Fruit fly (Drosophila melanogaster): ENCODE results near the gene Pus10.

Pus10 gene

dm6 chr2L:166115-167069 is 11.3 kb upstream of the Pus10 start (continued):
- TF ChIP-seq CG10669 (GFP tag; optimal IDR thresholded peaks at IDR 0.05): peak; percentile 90
- peak; percentile 88 for TF ChIP-seq fd85E (GFP tag; optimal IDR thresholded peaks at IDR 0.05)
- TF ChIP-seq ss (GFP tag; optimal IDR thresholded peaks at IDR 0.05): peak; percentile 98 to 99
- peak; percentile 43 for TF ChIP-seq Ets21C (GFP tag; optimal IDR thresholded peaks at IDR 0.05)
- no peak for TF ChIP-seq CG11902 (GFP tag; optimal IDR thresholded peaks at IDR 0.05)
- peak; percentile 89 for TF ChIP-seq CG7368 (GFP tag; optimal IDR thresholded peaks at IDR 0.05)
- TF ChIP-seq Hr38 (GFP tag; optimal IDR thresholded peaks at IDR 0.05): peak; percentile 88
- peak; percentile 80 for TF ChIP-seq Hr4 (GFP tag; optimal IDR thresholded peaks at IDR 0.05)
- TF ChIP-seq Sox14 (GFP tag; optimal IDR thresholded peaks at IDR 0.05): peak; percentile 84
- peak; percentile 82 for TF ChIP-seq CG6792 (GFP tag; optimal IDR thresholded peaks at IDR 0.05)
- peak; percentile 52 for TF ChIP-seq lz (GFP tag; optimal IDR thresholded peaks at IDR 0.05)
- peak; percentile 95 for TF ChIP-seq spab (GFP tag; optimal IDR thresholded peaks at IDR 0.05)
- peak; percentile 69 for TF ChIP-seq Met (GFP tag; optimal IDR thresholded peaks at IDR 0.05)
- peak; percentile 98 for TF ChIP-seq CG9139 (GFP tag; optimal IDR thresholded peaks at IDR 0.05)
- TF ChIP-seq CG31627 (GFP tag; optimal IDR thresholded peaks at IDR 0.05): no peak
- peak; percentile 85 for TF ChIP-seq CG3919 (GFP tag; optimal IDR thresholded peaks at IDR 0.05)
- no peak for TF ChIP-seq eg (GFP tag; IDR thresholded peaks at IDR 0.05)
- peak; percentile 66 for TF ChIP-seq Blimp-1 (GFP tag; optimal IDR thresholded peaks at IDR 0.05)
- TF ChIP-seq CG8319 (GFP tag; optimal IDR thresholded peaks at IDR 0.05): peak; percentile 68
- no peak for TF ChIP-seq cyc (GFP tag; optimal IDR thresholded peaks at IDR 0.05)
- TF ChIP-seq CG6276 (GFP tag; optimal IDR thresholded peaks at IDR 0.05): peak; percentile 99
- peak; percentile 88 for TF ChIP-seq CG3032 (tag; optimal IDR thresholded peaks at IDR 0.05)
- TF ChIP-seq CG8632 (GFP tag; optimal IDR thresholded peaks at IDR 0.05): peak; percentile 80
- peak; percentile 85 for TF ChIP-seq OdsH (GFP tag; optimal IDR thresholded peaks at IDR 0.05)
- peak; percentile 81 for TF ChIP-seq pdm3 (GFP tag; optimal IDR thresholded peaks at IDR 0.05)
- peak; percentile 81 for TF ChIP-seq fd59A (GFP tag; optimal IDR thresholded peaks at IDR 0.05)
- TF ChIP-seq fkh (GFP tag; optimal IDR thresholded peaks at IDR 0.05): peak; percentile 100

- TF ChIP-seq Hr4 (GFP tag; optimal IDR thresholded peaks at IDR 0.05): no peak
- TF ChIP-seq Eip75B (GFP tag; optimal IDR thresholded peaks at IDR 0.05): no peak
- peak; percentile 47 for TF ChIP-seq vri (GFP tag; optimal IDR thresholded peaks at IDR 0.05)
- TF ChIP-seq svp (GFP tag): peak; percentile 86
- no peak for TF ChIP-seq CG10631 (GFP tag; optimal IDR thresholded peaks at IDR 0.05)
- TF ChIP-seq Sox14 (GFP tag; optimal IDR thresholded peaks at IDR 0.05): peak; percentile 44
- peak; percentile 12 for TF ChIP-seq Met (GFP tag; optimal IDR thresholded peaks at IDR 0.05)
- TF ChIP-seq CG6854 (GFP tag; optimal IDR thresholded peaks at IDR 0.05): peak; percentile 16
Observed at dm6 chr2L:165253-165890, 10.3 kb upstream of the Pus10 start.

dm6 chr2L:163229-163628 is 8.1 kb upstream of the Pus10 start:
- no peak for TF ChIP-seq CG16779 (tag; optimal IDR thresholded peaks at IDR 0.05)
- TF ChIP-seq net (GFP tag; optimal IDR thresholded peaks at IDR 0.05): no peak
- TF ChIP-seq fkh (GFP tag; optimal IDR thresholded peaks at IDR 0.05): peak; percentile 24
- TF ChIP-seq CG31627 (GFP tag; optimal IDR thresholded peaks at IDR 0.05): no peak

- TF ChIP-seq CG15336 (GFP tag; IDR thresholded peaks at IDR 0.05) (no peak), CG16779 (tag; optimal IDR thresholded peaks at IDR 0.05) (no peak), salr (GFP tag; optimal IDR thresholded peaks at IDR 0.05) (no peak), Blimp-1 (GFP tag; optimal IDR thresholded peaks at IDR 0.05) (no peak), CG11294 (GFP tag; IDR thresholded peaks at IDR 0.05) (no peak), pdm3 (GFP tag; optimal IDR thresholded peaks at IDR 0.05) (no peak), topi (GFP tag; optimal IDR thresholded peaks at IDR 0.05) (no peak), achi (GFP tag; optimal IDR thresholded peaks at IDR 0.05) (no peak), lz (GFP tag; optimal IDR thresholded peaks at IDR 0.05) (no peak), CG8319 (GFP tag; optimal IDR thresholded peaks at IDR 0.05) (no peak), Eip78C (GFP tag) (peak; percentile 56), Sox15 (GFP tag; optimal IDR thresholded peaks at IDR 0.05) (no peak), Ets21C (GFP tag; optimal IDR thresholded peaks at IDR 0.05) (no peak), CG9139 (GFP tag; optimal IDR thresholded peaks at IDR 0.05) (no peak), CG10631 (GFP tag; optimal IDR thresholded peaks at IDR 0.05) (peak; percentile 25), fd85E (GFP tag; optimal IDR thresholded peaks at IDR 0.05) (no peak), CG34406 (GFP tag; optimal IDR thresholded peaks at IDR 0.05) (no peak)
Observed at dm6 chr2L:162208-162607, 7.1 kb upstream of the Pus10 start.

All from whole organism, prepupa.